Fruit fly (Drosophila melanogaster) whole organism, embryonic: ENCODE data around the gene Tango2.

ENCODE experiments used
- CG1024 ChIP-seq: fragments of 200-800 bp; sonication (Bioruptor generic); IDR thresholded peaks from 2 replicates; pipeline ENCODE4 v1.3.6; 2022; ENCODE audit warnings: missing biosample characterization, missing genetic modification characterization
- CG11247 ChIP-seq: fragments of 200-800 bp; sonication (Bioruptor generic); IDR thresholded peaks from 2 replicates; pipeline ENCODE4 v1.3.6; 2022; ENCODE audit warnings: missing biosample characterization, missing genetic modification characterization
- CG11398 ChIP-seq: fragments of 200-800 bp; sonication (Bioruptor generic); optimal IDR thresholded peaks from 2 replicates; lab custom pipeline; 2016; ENCODE audit warnings: missing biosample characterization, missing genetic modification characterization
- CG12236 ChIP-seq: fragments of 200-800 bp; sonication (Bioruptor generic); optimal IDR thresholded peaks from 2 replicates; lab custom pipeline; 2016; ENCODE audit warnings: missing biosample characterization, missing genetic modification characterization
- CG12299 ChIP-seq: fragments of 200-800 bp; sonication (Bioruptor generic); optimal IDR thresholded peaks from 2 replicates; lab custom pipeline; 2018; ENCODE audit warnings: missing biosample characterization, mild to moderate bottlenecking, missing genetic modification characterization
- CG15601 ChIP-seq: fragments of 200-800 bp; sonication (Bioruptor generic); optimal IDR thresholded peaks from 3 replicates; lab custom pipeline; 2019; ENCODE audit warnings: missing biosample characterization, mild to moderate bottlenecking, missing genetic modification characterization, moderate library complexity
- CG17186 ChIP-seq: fragments of 200-800 bp; sonication (Bioruptor generic); optimal IDR thresholded peaks from 3 replicates; lab custom pipeline; 2017; ENCODE audit warnings: missing biosample characterization, missing genetic modification reagents, missing genetic modification characterization
- CG18476 ChIP-seq: fragments of 200-800 bp; sonication (Bioruptor generic); optimal IDR thresholded peaks from 2 replicates; lab custom pipeline; 2016; ENCODE audit warnings: missing biosample characterization, mild to moderate bottlenecking, missing genetic modification characterization
- CG30431 ChIP-seq: fragments of 200-800 bp; sonication (Bioruptor generic); optimal IDR thresholded peaks from 2 replicates; lab custom pipeline; 2017; ENCODE audit warnings: missing biosample characterization, missing genetic modification characterization
- CG3281 ChIP-seq: fragments of 200-800 bp; sonication (Bioruptor generic); optimal IDR thresholded peaks from 3 replicates; lab custom pipeline; 2017; ENCODE audit warnings: missing biosample characterization, mild to moderate bottlenecking, missing genetic modification characterization
- CG34376 ChIP-seq: fragments of 200-800 bp; sonication (Bioruptor generic); optimal IDR thresholded peaks from 2 replicates; lab custom pipeline; 2018; ENCODE audit warnings: missing biosample characterization, mild to moderate bottlenecking, missing genetic modification characterization
- CG6791 ChIP-seq: fragments of 200-800 bp; sonication (Bioruptor generic); IDR thresholded peaks from 3 replicates; pipeline ENCODE4 v1.3.6; 2022; ENCODE audit warnings: missing biosample characterization, missing genetic modification characterization; ENCODE audit not compliant: partially characterized antibody
- CG7839 ChIP-seq: fragments of 200-800 bp; sonication (Bioruptor generic); optimal IDR thresholded peaks from 3 replicates; lab custom pipeline; 2018; ENCODE audit warnings: missing biosample characterization, mild to moderate bottlenecking, missing genetic modification characterization, moderate library complexity
- CG8281 ChIP-seq: fragments of 200-800 bp; sonication (Bioruptor generic); optimal IDR thresholded peaks from 2 replicates; lab custom pipeline; 2018; ENCODE audit warnings: missing biosample characterization, mild to moderate bottlenecking, missing genetic modification characterization, moderate library complexity
- CG9797 ChIP-seq: fragments of 200-800 bp; sonication (Bioruptor generic); optimal IDR thresholded peaks from 3 replicates; lab custom pipeline; 2018; ENCODE audit warnings: missing biosample characterization, mild to moderate bottlenecking, missing genetic modification characterization
- Dll ChIP-seq: fragments of 200-800 bp; sonication (Bioruptor generic); IDR thresholded peaks from 4 replicates; pipeline ENCODE4 v1.3.6; 2022; ENCODE audit warnings: missing biosample characterization, missing genetic modification characterization; ENCODE audit not compliant: partially characterized antibody
- Doc3 ChIP-seq: fragments of 200-800 bp; sonication (Bioruptor generic); IDR thresholded peaks from 3 replicates; pipeline ENCODE4 v1.3.6; 2022; ENCODE audit warnings: missing biosample characterization, missing genetic modification characterization; ENCODE audit not compliant: partially characterized antibody
- Drgx ChIP-seq: fragments of 200-800 bp; sonication (Bioruptor generic); IDR thresholded peaks from 2 replicates; pipeline ENCODE4 v1.3.6; 2022; ENCODE audit warnings: missing biosample characterization, missing genetic modification characterization
- Ets97D ChIP-seq: fragments of 200-800 bp; sonication (Bioruptor generic); optimal IDR thresholded peaks from 3 replicates; lab custom pipeline; 2016; ENCODE audit warnings: missing biosample characterization, missing genetic modification characterization
- Gug ChIP-seq: fragments of 200-800 bp; sonication (Bioruptor generic); IDR thresholded peaks from 4 replicates; pipeline ENCODE4 v1.3.6; 2022; ENCODE audit warnings: missing biosample characterization, missing genetic modification characterization
- Hr39 ChIP-seq: fragments of >200 bp; optimal IDR thresholded peaks from 2 replicates; lab custom pipeline; 2017
- Mes4 ChIP-seq: fragments of 200-800 bp; sonication (Bioruptor generic); optimal IDR thresholded peaks from 2 replicates; lab custom pipeline; 2016; ENCODE audit warnings: missing biosample characterization, missing genetic modification characterization
- Ssrp ChIP-seq: fragments of 200-800 bp; sonication (Bioruptor generic); optimal IDR thresholded peaks from 2 replicates; lab custom pipeline; 2018; ENCODE audit warnings: missing biosample characterization, mild to moderate bottlenecking, missing genetic modification characterization, moderate library complexity
- Usf ChIP-seq: fragments of 200-800 bp; sonication (Bioruptor generic); optimal IDR thresholded peaks from 2 replicates; lab custom pipeline; 2017; ENCODE audit warnings: missing genotype, missing biosample characterization, missing genetic modification characterization
- Xbp1 ChIP-seq: fragments of 200-800 bp; sonication (Bioruptor generic); optimal IDR thresholded peaks from 3 replicates; lab custom pipeline; 2016; ENCODE audit warnings: missing biosample characterization, mild to moderate bottlenecking, missing genetic modification characterization
- ase ChIP-seq: fragments of 200-800 bp; sonication (Bioruptor generic); IDR thresholded peaks from 3 replicates; pipeline ENCODE4 v1.3.6; 2022; ENCODE audit warnings: missing biosample characterization, missing genetic modification characterization
- ash1 ChIP-seq: fragments of 200-800 bp; sonication (Bioruptor generic); optimal IDR thresholded peaks from 2 replicates; lab custom pipeline; 2018; ENCODE audit warnings: missing biosample characterization, mild to moderate bottlenecking, missing genetic modification characterization
- bab2 ChIP-seq: fragments of 200-800 bp; sonication (Bioruptor generic); optimal IDR thresholded peaks from 2 replicates; lab custom pipeline; 2016; ENCODE audit warnings: missing biosample characterization, missing genetic modification characterization
- bbx ChIP-seq: fragments of 200-800 bp; sonication (Bioruptor generic); IDR thresholded peaks from 2 replicates; pipeline ENCODE4 v1.3.6; 2022; ENCODE audit warnings: missing biosample characterization, missing genetic modification characterization; ENCODE audit not compliant: partially characterized antibody
- bigmax ChIP-seq: fragments of 200-800 bp; sonication (Bioruptor generic); optimal IDR thresholded peaks from 2 replicates; lab custom pipeline; 2018; ENCODE audit warnings: missing biosample characterization, mild to moderate bottlenecking, missing genetic modification characterization
- btn ChIP-seq: fragments of 200-800 bp; sonication (Bioruptor generic); optimal IDR thresholded peaks from 2 replicates; lab custom pipeline; 2016; ENCODE audit warnings: missing biosample characterization, missing genetic modification characterization
- chinmo ChIP-seq: fragments of 200-800 bp; sonication (Bioruptor generic); IDR thresholded peaks from 4 replicates; pipeline ENCODE4 v1.3.6; 2022; ENCODE audit warnings: missing biosample characterization, missing genetic modification characterization; ENCODE audit not compliant: partially characterized antibody
- crc ChIP-seq: fragments of 200-800 bp; sonication (Bioruptor generic); optimal IDR thresholded peaks from 2 replicates; lab custom pipeline; 2016; ENCODE audit warnings: missing biosample characterization, missing genetic modification characterization
- dimm ChIP-seq: fragments of 200-800 bp; sonication (Bioruptor generic); IDR thresholded peaks from 2 replicates; pipeline ENCODE4 v1.3.6; 2022; ENCODE audit warnings: missing biosample characterization, missing genetic modification characterization
- dm ChIP-seq: fragments of 200-800 bp; sonication (Bioruptor generic); optimal IDR thresholded peaks from 3 replicates; lab custom pipeline; 2016; ENCODE audit warnings: missing biosample characterization, missing genetic modification characterization
- fu2 ChIP-seq: fragments of 200-800 bp; sonication (Bioruptor generic); optimal IDR thresholded peaks from 2 replicates; lab custom pipeline; 2016; ENCODE audit warnings: missing biosample characterization, missing genetic modification characterization
- grau ChIP-seq: fragments of 200-800 bp; optimal IDR thresholded peaks from 3 replicates; lab custom pipeline; 2019; ENCODE audit warnings: missing biosample characterization, mild to moderate bottlenecking, missing genetic modification characterization, moderate library complexity
- gro ChIP-seq: fragments of 200-800 bp; sonication (Bioruptor generic); optimal IDR thresholded peaks from 2 replicates; lab custom pipeline; 2016; ENCODE audit warnings: missing biosample characterization, missing genetic modification characterization
- gsb-n ChIP-seq: fragments of 200-800 bp; sonication (Bioruptor generic); optimal IDR thresholded peaks from 3 replicates; lab custom pipeline; 2018; ENCODE audit warnings: missing biosample characterization, mild to moderate bottlenecking, missing genetic modification characterization
- lmd ChIP-seq: fragments of 200-800 bp; sonication (Bioruptor generic); IDR thresholded peaks from 2 replicates; pipeline ENCODE4 v1.3.6; 2022; ENCODE audit warnings: missing biosample characterization, missing genetic modification characterization
- mirr ChIP-seq: fragments of 200-800 bp; sonication (Bioruptor generic); optimal IDR thresholded peaks from 3 replicates; lab custom pipeline; 2018; ENCODE audit warnings: missing biosample characterization, mild to moderate bottlenecking, missing genetic modification characterization
- org-1 ChIP-seq: fragments of 200-800 bp; sonication (Bioruptor generic); optimal IDR thresholded peaks from 2 replicates; lab custom pipeline; 2017; ENCODE audit warnings: missing biosample characterization, missing genetic modification characterization
- otp ChIP-seq: fragments of 200-800 bp; sonication (Bioruptor generic); IDR thresholded peaks from 3 replicates; pipeline ENCODE4, ENCODE4 v1.3.6; 2022; ENCODE audit warnings: missing biosample characterization, missing genetic modification characterization
- phol ChIP-seq: fragments of 200-800 bp; sonication (Bioruptor generic); optimal IDR thresholded peaks from 3 replicates; lab custom pipeline; 2018; ENCODE audit warnings: missing biosample characterization, mild to moderate bottlenecking, missing genetic modification characterization, moderate library complexity
- pita ChIP-seq: fragments of 200-800 bp; sonication (Bioruptor generic); optimal IDR thresholded peaks from 2 replicates; lab custom pipeline; 2017; ENCODE audit warnings: missing biosample characterization, mild to moderate bottlenecking, missing genetic modification characterization
- ranshi ChIP-seq: fragments of 200-800 bp; sonication (Bioruptor generic); IDR thresholded peaks from 2 replicates; pipeline ENCODE4 v1.3.6; 2022; ENCODE audit warnings: missing biosample characterization, missing genetic modification characterization
- seq ChIP-seq: fragments of 200-800 bp; sonication (Bioruptor generic); IDR thresholded peaks from 2 replicates; pipeline ENCODE4 v1.3.6; 2022; ENCODE audit warnings: missing biosample characterization, missing genetic modification characterization
- sqz ChIP-seq: fragments of 200-800 bp; sonication (Bioruptor generic); optimal IDR thresholded peaks from 3 replicates; lab custom pipeline; 2018; ENCODE audit warnings: missing biosample characterization, mild to moderate bottlenecking, missing genetic modification characterization
- wek ChIP-seq: fragments of 200-800 bp; sonication (Bioruptor generic); optimal IDR thresholded peaks from 3 replicates; lab custom pipeline; 2018; ENCODE audit warnings: missing biosample characterization, mild to moderate bottlenecking, missing genetic modification characterization, moderate library complexity
- yki ChIP-seq: fragments of >200 bp; optimal IDR thresholded peaks from 3 replicates; lab custom pipeline; 2018
- zen2 ChIP-seq: fragments of 200-800 bp; sonication (Bioruptor generic); IDR thresholded peaks from 3 replicates; pipeline ENCODE4 v1.3.6; 2022; ENCODE audit warnings: missing biosample characterization, missing genetic modification characterization; ENCODE audit not compliant: partially characterized antibody

Tango2 gene

DNA sequence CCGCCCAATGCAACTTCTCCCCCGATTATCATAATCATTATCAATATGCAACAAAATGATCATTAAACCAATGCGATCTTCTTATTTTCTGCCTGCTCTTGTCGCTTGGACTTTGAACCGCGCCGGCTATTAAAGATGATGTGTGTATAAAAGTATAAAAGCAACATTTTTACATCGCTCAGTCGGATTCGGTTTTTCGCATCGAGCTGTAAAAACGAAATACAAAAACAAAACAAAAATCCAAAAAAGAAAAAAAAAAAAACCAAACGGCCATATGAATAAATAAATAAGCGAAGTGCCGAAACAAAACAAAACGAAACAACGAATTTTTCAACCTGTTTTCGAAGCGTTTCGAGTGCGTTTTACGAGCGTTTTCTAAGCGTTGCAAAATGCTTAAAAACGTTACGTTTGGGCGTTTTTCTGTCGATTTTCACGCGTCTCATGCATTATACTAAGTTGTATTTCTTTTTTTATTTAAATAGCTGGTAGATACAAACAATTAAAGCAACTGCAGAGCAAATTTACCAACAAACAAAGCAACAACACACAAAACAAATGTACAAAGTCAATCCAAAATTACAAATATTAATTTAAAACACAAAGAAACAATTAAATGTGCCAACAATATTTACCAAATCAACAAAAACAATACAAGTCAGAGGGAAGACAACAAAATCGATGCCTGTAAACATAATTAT, 28.1 kb downstream of the Tango2 start (continued):
- TF ChIP-seq bigmax (GFP tag; lab: Kevin White, UChicago) (no peak), Drgx (GFP tag; lab: Robert Waterston, UW) (no peak), CG15601 (tag; lab: Kevin White, UChicago) (peak; percentile 10), CG30431 (no peak), CG12299 (tag; lab: Kevin White, UChicago) (no peak), ranshi (no peak), dm (GFP tag; lab: Kevin White, UChicago) (no peak), CG12236 (GFP tag; lab: Kevin White, UChicago) (no peak), Hr39 (lab: Kevin White, UChicago) (no peak), grau (peak; percentile 23), lmd (GFP tag; lab: Robert Waterston, UW) (no peak), CG1024 (no peak), org-1 (no peak), ase (no peak), CG18476 (GFP tag; lab: Kevin White, UChicago) (no peak), btn (no peak), bbx (GFP tag; lab: Robert Waterston, UW) (no peak), mirr (no peak), gsb-n (tag; lab: Kevin White, UChicago) (peak; percentile 55), CG11247 (GFP tag; lab: Robert Waterston, UW) (no peak), sqz (peak; percentile 31), Ssrp (tag; lab: Kevin White, UChicago) (no peak), wek (GFP tag; lab: Kevin White, UChicago) (no peak), crc (GFP tag; lab: Kevin White, UChicago) (no peak), CG9797 (GFP tag; lab: Kevin White, UChicago) (no peak), Xbp1 (GFP tag; lab: Kevin White, UChicago) (no peak), fu2 (GFP tag; lab: Kevin White, UChicago) (no peak), ash1 (GFP tag; lab: Kevin White, UChicago) (no peak), CG7839 (tag; lab: Kevin White, UChicago) (peak; percentile 40), zen2 (no peak), Usf (GFP tag; lab: Kevin White, UChicago) (no peak), Ets97D (GFP tag; lab: Kevin White, UChicago) (no peak), CG6791 (GFP tag; lab: Robert Waterston, UW) (no peak), CG3281 (GFP tag; lab: Kevin White, UChicago) (no peak), CG34376 (GFP tag; lab: Kevin White, UChicago) (no peak), yki (lab: Kevin White, UChicago) (no peak), CG17186 (GFP tag; lab: Kevin White, UChicago) (no peak), CG8281 (tag; lab: Kevin White, UChicago) (no peak), CG11398 (GFP tag; lab: Kevin White, UChicago) (no peak), seq (GFP tag; lab: Robert Waterston, UW) (no peak), dimm (GFP tag; lab: Robert Waterston, UW) (no peak), chinmo (GFP tag; lab: Robert Waterston, UW) (peak; percentile 36; the same call in 2 of the 4 replicates), pita (GFP tag; lab: Kevin White, UChicago) (no peak), bab2 (peak; percentile 17), Doc3 (GFP tag; lab: Robert Waterston, UW) (no peak), Mes4 (GFP tag; lab: Kevin White, UChicago) (no peak), Dll (GFP tag; lab: Robert Waterston, UW) (no peak), phol (tag; lab: Kevin White, UChicago) (no peak), gro (GFP tag; lab: Kevin White, UChicago) (no peak), Gug (GFP tag; lab: Robert Waterston, UW) (no peak), otp (GFP tag; lab: Robert Waterston, UW) (no peak)
